2 fruit fly cellular contexts compared by ENCODE assay signal in the genomic region with DNA sequence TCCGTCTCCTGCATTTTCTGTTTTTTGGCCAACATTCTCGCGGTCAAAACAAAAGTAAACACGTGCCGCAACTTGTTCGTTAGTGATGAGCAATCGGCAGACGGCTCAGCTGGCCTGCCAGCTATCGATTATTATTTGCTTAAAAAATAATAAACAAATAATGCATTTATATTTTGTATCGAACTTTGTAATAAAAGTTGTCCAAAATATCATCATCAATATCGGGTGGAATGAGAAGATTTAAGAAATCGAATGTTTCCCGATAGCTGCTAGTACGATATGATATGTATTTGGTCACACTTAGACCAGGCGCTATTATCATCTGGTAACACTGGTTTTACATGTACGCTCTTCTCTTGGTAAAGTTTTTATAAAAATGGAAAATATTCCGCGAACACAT.
A peak's percentile ranks its signal among the peaks of the same experiment; 100 is the strongest.
TF ChIP-seq lines count a peak whose summit lies in the region.

A gene (minus strand): TSS at position 92 of the 400 bp plus-strand sequence.
A gene (plus strand): TSS at position 311 of the 400 bp plus-strand sequence.

TF ChIP-seq in whole organism, embryonic, 481 proteins besides CTCF, POLR2A, EP300 and RAD21 (continued from another document and continues in another):
- TF ChIP-seq Bteb2 (GFP tag; optimal IDR thresholded peaks at IDR 0.05; lab: Kevin White, UChicago), result peak; percentile 0
- no peak for TF ChIP-seq CG32767 (GFP tag; IDR thresholded peaks at IDR 0.05; lab: Robert Waterston, UW)
- TF ChIP-seq CG2199 (GFP tag; IDR thresholded peaks at IDR 0.05; lab: Robert Waterston, UW), result no peak
- no peak for TF ChIP-seq Rx (GFP tag; IDR thresholded peaks at IDR 0.05; lab: Robert Waterston, UW)
- TF ChIP-seq exex (tag; optimal IDR thresholded peaks at IDR 0.05; lab: Kevin White, UChicago), result no peak
- TF ChIP-seq sens-2 (GFP tag; IDR thresholded peaks at IDR 0.05; lab: Robert Waterston, UW), result no peak
- peak; percentile 97 for TF ChIP-seq Doc3 (GFP tag; IDR thresholded peaks at IDR 0.05; lab: Robert Waterston, UW; ENCODE audit: partially characterized antibody)
- peak; percentile 47 for TF ChIP-seq chn (GFP tag; optimal IDR thresholded peaks at IDR 0.05; lab: Kevin White, UChicago)
- TF ChIP-seq CG15696 (tag; optimal IDR thresholded peaks at IDR 0.05; lab: Kevin White, UChicago), result peak; percentile 67
- TF ChIP-seq wek (GFP tag; optimal IDR thresholded peaks at IDR 0.05; lab: Kevin White, UChicago), result no peak
- TF ChIP-seq CG42726 (GFP tag; IDR thresholded peaks at IDR 0.05; lab: Robert Waterston, UW; ENCODE audit: partially characterized antibody), result peak; percentile 89; the same call in 1 of the 2 replicates
- peak in 1 of 2 experiments; percentile 37 for TF ChIP-seq chif (GFP tag; optimal IDR thresholded peaks at IDR 0.05; lab: Kevin White, UChicago)
- peak; percentile 23 for TF ChIP-seq CG1647 (GFP tag; optimal IDR thresholded peaks at IDR 0.05; lab: Kevin White, UChicago)
- no peak for TF ChIP-seq CG4282 (GFP tag; optimal IDR thresholded peaks at IDR 0.05; lab: Kevin White, UChicago)
- TF ChIP-seq Poxn (GFP tag; IDR thresholded peaks at IDR 0.05; lab: Robert Waterston, UW), result no peak
- TF ChIP-seq CG17829 (tag; optimal IDR thresholded peaks at IDR 0.05; lab: Kevin White, UChicago), result peak; percentile 80
- TF ChIP-seq Ptx1 (GFP tag; IDR thresholded peaks at IDR 0.05; lab: Robert Waterston, UW), result 0 out of 2 replicates have a peak, but pooled peaks have one; percentile 19
- no peak for TF ChIP-seq CG8388 (GFP tag; optimal IDR thresholded peaks at IDR 0.05; lab: Kevin White, UChicago)
- TF ChIP-seq grn (GFP tag; optimal IDR thresholded peaks at IDR 0.05; lab: Kevin White, UChicago), result no peak
- no peak for TF ChIP-seq Ravus (GFP tag; IDR thresholded peaks at IDR 0.05; lab: Robert Waterston, UW)
- peak; percentile 10 for TF ChIP-seq Dad (GFP tag; optimal IDR thresholded peaks at IDR 0.05; lab: Kevin White, UChicago)
- peak; percentile 53 for TF ChIP-seq CG7987 (GFP tag; optimal IDR thresholded peaks at IDR 0.05; lab: Kevin White, UChicago)
- TF ChIP-seq Mes4 (GFP tag; optimal IDR thresholded peaks at IDR 0.05; lab: Kevin White, UChicago), result peak; percentile 48
- TF ChIP-seq CG17328 (GFP tag; IDR thresholded peaks at IDR 0.05; lab: Robert Waterston, UW), result 0 out of 2 replicates have a peak, but pooled peaks have one; percentile 2
- TF ChIP-seq Lhr (GFP tag; optimal IDR thresholded peaks at IDR 0.05; lab: Kevin White, UChicago), result peak; percentile 31
- peak; percentile 96 for TF ChIP-seq Scr (GFP tag; IDR thresholded peaks at IDR 0.05; lab: Robert Waterston, UW; ENCODE audit: partially characterized antibody)
- TF ChIP-seq CG9437 (GFP tag; optimal IDR thresholded peaks at IDR 0.05; lab: Kevin White, UChicago), result no peak
- TF ChIP-seq Hand (GFP tag; optimal IDR thresholded peaks at IDR 0.05; lab: Kevin White, UChicago), result no peak
- TF ChIP-seq ac (GFP tag; optimal IDR thresholded peaks at IDR 0.05; lab: Kevin White, UChicago), result no peak
- no peak for TF ChIP-seq CG7839 (tag; optimal IDR thresholded peaks at IDR 0.05; lab: Kevin White, UChicago)
- TF ChIP-seq CG1792 (GFP tag; optimal IDR thresholded peaks at IDR 0.05; lab: Kevin White, UChicago), result no peak
- TF ChIP-seq CG10462 (GFP tag; optimal IDR thresholded peaks at IDR 0.05; lab: Kevin White, UChicago), result peak; percentile 27
- TF ChIP-seq Sin3A (optimal IDR thresholded peaks at IDR 0.05; lab: Kevin White, UChicago), result peak; percentile 81
- TF ChIP-seq bbx (GFP tag; IDR thresholded peaks at IDR 0.05; lab: Robert Waterston, UW; ENCODE audit: partially characterized antibody), result peak; percentile 84
- peak; percentile 8 for TF ChIP-seq CG2202 (tag; optimal IDR thresholded peaks at IDR 0.05; lab: Kevin White, UChicago)
- TF ChIP-seq CG17612 (GFP tag; IDR thresholded peaks at IDR 0.05; lab: Robert Waterston, UW), result no peak
- peak; percentile 28 for TF ChIP-seq Atf-2 (GFP tag; optimal IDR thresholded peaks at IDR 0.05; lab: Kevin White, UChicago)
- TF ChIP-seq ewg (GFP tag; optimal IDR thresholded peaks at IDR 0.05; lab: Kevin White, UChicago), result peak; percentile 1
- TF ChIP-seq ab (GFP tag; optimal IDR thresholded peaks at IDR 0.05; lab: Kevin White, UChicago), result no peak
- TF ChIP-seq disco-r (GFP tag; optimal IDR thresholded peaks at IDR 0.05; lab: Kevin White, UChicago), result no peak
- 0 out of 2 replicates have a peak, but pooled peaks have one; percentile 33 for TF ChIP-seq CG14441 (GFP tag; IDR thresholded peaks at IDR 0.05; lab: Robert Waterston, UW)
- TF ChIP-seq row (GFP tag; IDR thresholded peaks at IDR 0.05; lab: Robert Waterston, UW), result peak; percentile 88
- TF ChIP-seq lmd (GFP tag; IDR thresholded peaks at IDR 0.05; lab: Robert Waterston, UW), result peak; percentile 6; the same call in 1 of the 2 replicates
- peak; percentile 48 for TF ChIP-seq psq (GFP tag; optimal IDR thresholded peaks at IDR 0.05; lab: Kevin White, UChicago)
- no peak for TF ChIP-seq CG15479 (GFP tag; optimal IDR thresholded peaks at IDR 0.05; lab: Kevin White, UChicago)
- no peak for TF ChIP-seq E2f1 (GFP tag; IDR thresholded peaks at IDR 0.05; lab: Robert Waterston, UW)
- 0 out of 2 replicates have a peak, but pooled peaks have one; percentile 20 for TF ChIP-seq HLH3B (GFP tag; IDR thresholded peaks at IDR 0.05; lab: Robert Waterston, UW)
- TF ChIP-seq CG6683 (GFP tag; optimal IDR thresholded peaks at IDR 0.05; lab: Kevin White, UChicago), result no peak
- TF ChIP-seq Hey (tag; optimal IDR thresholded peaks at IDR 0.05; lab: Kevin White, UChicago), result no peak
- TF ChIP-seq fd64A (GFP tag; optimal IDR thresholded peaks at IDR 0.05; lab: Kevin White, UChicago), result no peak
- peak; percentile 82 for TF ChIP-seq CG4617 (GFP tag; optimal IDR thresholded peaks at IDR 0.05; lab: Kevin White, UChicago; ENCODE audit: borderline replicate concordance)
- no peak for TF ChIP-seq CG31388 (GFP tag; optimal IDR thresholded peaks at IDR 0.05; lab: Kevin White, UChicago)
- TF ChIP-seq kah (GFP tag; optimal IDR thresholded peaks at IDR 0.05; lab: Kevin White, UChicago), result peak; percentile 87
- TF ChIP-seq mam (GFP tag; optimal IDR thresholded peaks at IDR 0.05; lab: Kevin White, UChicago), result peak; percentile 57
- TF ChIP-seq CG13123 (GFP tag; optimal IDR thresholded peaks at IDR 0.05; lab: Kevin White, UChicago), result no peak
- TF ChIP-seq jigr1 (GFP tag; IDR thresholded peaks at IDR 0.05; lab: Robert Waterston, UW), result no peak
- TF ChIP-seq maf-S (GFP tag; optimal IDR thresholded peaks at IDR 0.05; lab: Kevin White, UChicago), result peak; percentile 13
- no peak for TF ChIP-seq caup (GFP tag; optimal IDR thresholded peaks at IDR 0.05; lab: Kevin White, UChicago; ENCODE audit: severe bottlenecking)
- no peak for TF ChIP-seq HHEX (GFP tag; optimal IDR thresholded peaks at IDR 0.05; lab: Kevin White, UChicago)
- no peak for TF ChIP-seq CG11504 (tag; optimal IDR thresholded peaks at IDR 0.05; lab: Kevin White, UChicago)
- peak; percentile 46 for TF ChIP-seq Fer1 (GFP tag; optimal IDR thresholded peaks at IDR 0.05; lab: Kevin White, UChicago)
- no peak for TF ChIP-seq CG10431 (GFP tag; optimal IDR thresholded peaks at IDR 0.05; lab: Kevin White, UChicago)

TF ChIP-seq in whole organism, wandering third instar larva, 38 proteins besides CTCF, POLR2A, EP300 and RAD21 (continued from another document):
- no peak for TF ChIP-seq dl (GFP tag; optimal IDR thresholded peaks at IDR 0.05; lab: Kevin White, UChicago; ENCODE audit: insufficient read depth in 1 of 2, partially characterized antibody in 2 of 2)
- TF ChIP-seq h (GFP tag; optimal IDR thresholded peaks at IDR 0.05; lab: Kevin White, UChicago), result no peak
TF ChIP-seq in whole organism, wandering third instar larva: peak in this region for 9.
